Worm (Caenorhabditis elegans) whole organism, L4/young adult: ENCODE data around the gene C17C3.1.

Experiments
- W03F9.2 ChIP-seq: fragments of 150-350 bp; optimal IDR thresholded peaks from 2 replicates; lab custom pipeline; 2014; ENCODE audit warnings: missing biosample characterization, missing genetic modification characterization
- dao-5 ChIP-seq: sonication (generic microtip); optimal IDR thresholded peaks from 2 replicates; lab custom pipeline; 2016; ENCODE audit warnings: missing genotype, missing genetic modification characterization, moderate library complexity, missing compliant biosample characterization
- him-1 ChIP-seq: sonication (generic microtip); optimal IDR thresholded peaks from 2 replicates; lab custom pipeline; 2016; ENCODE audit warnings: missing genotype, missing genetic modification reagents, missing genetic modification characterization, missing compliant biosample characterization

DNA sequence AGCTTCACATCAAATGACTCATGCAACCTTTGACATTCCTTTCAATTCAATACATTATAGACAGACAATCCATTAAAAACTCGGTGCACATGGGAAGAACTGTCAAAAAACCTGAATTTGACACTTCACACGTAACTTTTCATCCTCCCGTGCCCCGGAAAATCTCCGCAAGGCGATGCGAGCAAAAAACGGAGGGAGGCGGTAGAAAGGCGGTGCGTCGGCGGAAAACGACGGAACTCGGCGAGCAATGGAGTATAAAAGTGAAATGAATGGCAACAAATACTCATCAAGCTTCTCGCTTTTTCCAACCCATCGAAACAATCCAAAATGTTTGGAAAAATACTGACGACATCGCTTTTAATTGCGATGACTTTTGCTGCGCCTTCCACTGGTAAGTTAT, 7.7 kb downstream of the C17C3.1 start, which contains the start of gene T25E4.1:
- TF ChIP-seq dao-5 (tag; lab: Kevin White, UChicago) (no peak), him-1 (tag; lab: Kevin White, UChicago) (no peak), W03F9.2 (tag; lab: Kevin White, UChicago) (no peak)
